Worm (Caenorhabditis elegans) whole organism, L4 larva: ENCODE data around the gene F35E8.1.

Experiments
- F26F4.8 ChIP-seq: fragments of 200-800 bp; sonication (Bioruptor generic); conservative IDR thresholded peaks from 2 replicates; pipeline ENCODE4 v1.3.6; 2022; ENCODE audit warnings: missing genetic modification characterization, missing compliant biosample characterization
- R02D3.7 ChIP-seq: fragments of 150-350 bp; sonication (generic microtip); optimal IDR thresholded peaks from 3 replicates; lab custom pipeline; 2014; ENCODE audit warnings: missing biosample characterization, missing genetic modification characterization
- T20F7.1 ChIP-seq: fragments of 200-800 bp; sonication (Bioruptor generic); optimal IDR thresholded peaks from 2 replicates; lab custom pipeline; 2018; ENCODE audit warnings: mild to moderate bottlenecking, missing genetic modification characterization, missing compliant biosample characterization
- T26A8.4 ChIP-seq: fragments of 200-800 bp; sonication (Bioruptor generic); IDR thresholded peaks from 2 replicates; pipeline ENCODE4 v1.3.6; 2022; ENCODE audit warnings: missing genetic modification characterization, missing compliant biosample characterization
- Y75B8A.6 ChIP-seq: fragments of 200-800 bp; sonication (Bioruptor generic); IDR thresholded peaks from 2 replicates; pipeline ENCODE4 v1.3.6; 2022; ENCODE audit warnings: missing genetic modification reagents, missing genetic modification characterization, missing compliant biosample characterization
- arid-1 ChIP-seq: fragments of 200-800 bp; sonication (Bioruptor generic); conservative IDR thresholded peaks from 2 replicates; pipeline ENCODE4 v1.3.6; 2022; ENCODE audit warnings: missing genetic modification reagents, missing genetic modification characterization, missing compliant biosample characterization
- ceh-28 ChIP-seq: fragments of 150-350 bp; optimal IDR thresholded peaks from 2 replicates; lab custom pipeline; 2014; ENCODE audit warnings: missing biosample characterization, missing genetic modification reagents, missing genetic modification characterization
- ceh-44 ChIP-seq: fragments of 200-800 bp; sonication (Bioruptor generic); IDR thresholded peaks from 2 replicates; pipeline ENCODE4 v1.3.6; 2022; ENCODE audit warnings: missing genetic modification reagents, missing genetic modification characterization, missing compliant biosample characterization
- ceh-62 ChIP-seq: sonication (generic microtip); optimal IDR thresholded peaks from 2 replicates; lab custom pipeline; 2017; ENCODE audit warnings: missing biosample characterization, missing genetic modification characterization
- ces-1 ChIP-seq: fragments of 150-350 bp; sonication (generic microtip); optimal IDR thresholded peaks from 4 replicates; lab custom pipeline; 2014; ENCODE audit warnings: missing biosample characterization, missing genetic modification reagents, missing genetic modification characterization
- daf-16 ChIP-seq, 3 experiments: sonication (generic microtip); optimal IDR thresholded peaks; 2 replicates each; lab custom pipeline; 2016 to 2017; ENCODE audit warnings: missing genetic modification characterization in 3 of 3, missing genetic modification reagents in 3 of 3, mild to moderate bottlenecking in 2 of 3, missing compliant biosample characterization in 2 of 3, missing biosample characterization in 1 of 3, moderate library complexity in 1 of 3
- daf-19 ChIP-seq: fragments of 200-800 bp; sonication (Bioruptor generic); conservative IDR thresholded peaks from 2 replicates; pipeline ENCODE4 v1.3.6; 2022; ENCODE audit warnings: missing genetic modification characterization, missing compliant biosample characterization
- daf-8 ChIP-seq: fragments of 200-800 bp; sonication (Bioruptor generic); IDR thresholded peaks from 2 replicates; pipeline ENCODE4 v1.3.6; 2022; ENCODE audit warnings: missing genetic modification characterization, missing compliant biosample characterization
- dmd-6 ChIP-seq: fragments of 200-800 bp; sonication (Bioruptor generic); IDR thresholded peaks from 2 replicates; pipeline ENCODE4 v1.3.6; 2022; ENCODE audit warnings: missing genetic modification reagents, missing genetic modification characterization, missing compliant biosample characterization
- duxl-1 ChIP-seq: sonication (generic microtip); optimal IDR thresholded peaks from 2 replicates; lab custom pipeline; 2016; ENCODE audit warnings: mild to moderate bottlenecking, missing genetic modification characterization, moderate library complexity, missing compliant biosample characterization; ENCODE audit not compliant: poor library complexity
- egl-27 ChIP-seq: sonication (generic microtip); optimal IDR thresholded peaks from 3 replicates; lab custom pipeline; 2017; ENCODE audit warnings: missing biosample characterization, missing genetic modification reagents, missing genetic modification characterization
- fkh-10 ChIP-seq: fragments of 150-350 bp; optimal IDR thresholded peaks from 2 replicates; lab custom pipeline; 2014; ENCODE audit warnings: missing biosample characterization, missing genetic modification reagents, missing genetic modification characterization
- hlh-11 ChIP-seq: fragments of 200-800 bp; sonication (Bioruptor generic); optimal IDR thresholded peaks from 2 replicates; lab custom pipeline; 2018; ENCODE audit warnings: mild to moderate bottlenecking, missing genetic modification characterization, missing compliant biosample characterization
- hmg-1.1 ChIP-seq: fragments of 200-800 bp; sonication (Bioruptor generic); IDR thresholded peaks from 2 replicates; pipeline ENCODE4 v1.3.6; 2022; ENCODE audit warnings: missing genetic modification reagents, missing genetic modification characterization, missing compliant biosample characterization
- jun-1 ChIP-seq: fragments of 150-350 bp; optimal IDR thresholded peaks from 2 replicates; lab custom pipeline; 2014; ENCODE audit warnings: missing biosample characterization, missing genetic modification reagents, missing genetic modification characterization
- lin-1 ChIP-seq: fragments of 200-800 bp; sonication (Bioruptor generic); IDR thresholded peaks from 2 replicates; pipeline ENCODE4 v1.3.6; 2022; ENCODE audit warnings: missing genetic modification reagents, missing genetic modification characterization, missing compliant biosample characterization
- lin-13 ChIP-seq: fragments of 150-350 bp; optimal IDR thresholded peaks from 2 replicates; lab custom pipeline; 2014; ENCODE audit warnings: missing biosample characterization, missing genetic modification reagents, missing genetic modification characterization
- lin-15B ChIP-seq: fragments of 150-350 bp; sonication (generic microtip); optimal IDR thresholded peaks from 3 replicates; lab custom pipeline; 2014; ENCODE audit warnings: missing biosample characterization, missing genetic modification characterization
- lsy-2 ChIP-seq, 2 experiments: fragments of 150-350 bp in 1 of 2; sonication (generic microtip) in 1 of 2; optimal IDR thresholded peaks; 2 replicates each; lab custom pipeline; 2014 to 2017; ENCODE audit warnings: missing biosample characterization in 2 of 2, missing genetic modification characterization in 2 of 2
- mdl-1 ChIP-seq, 2 experiments: fragments of 150-350 bp in 1 of 2; sonication (generic microtip) in 1 of 2; optimal IDR thresholded peaks; 2 replicates each; lab custom pipeline; 2014 to 2017; ENCODE audit warnings: missing biosample characterization in 2 of 2, missing genetic modification characterization in 2 of 2
- mep-1 ChIP-seq: fragments of 150-350 bp; sonication (generic microtip); optimal IDR thresholded peaks from 3 replicates; lab custom pipeline; 2014; ENCODE audit warnings: missing biosample characterization, missing genetic modification characterization
- mes-2 ChIP-seq: sonication (generic microtip); optimal IDR thresholded peaks from 2 replicates; lab custom pipeline; 2016; ENCODE audit warnings: missing genotype, mild to moderate bottlenecking, missing genetic modification characterization, missing compliant biosample characterization; ENCODE audit not compliant: poor library complexity, severe bottlenecking
- mxl-2 ChIP-seq: fragments of 200-800 bp; sonication (Bioruptor generic); conservative IDR thresholded peaks from 2 replicates; pipeline ENCODE4 v1.3.6; 2022; ENCODE audit warnings: missing genetic modification reagents, missing genetic modification characterization, missing compliant biosample characterization
- mxl-3 ChIP-seq: fragments of 200-800 bp; sonication (Bioruptor generic); optimal IDR thresholded peaks from 2 replicates; lab custom pipeline; 2018; ENCODE audit warnings: mild to moderate bottlenecking, missing genetic modification characterization, missing compliant biosample characterization
- nhr-102 ChIP-seq: sonication (generic microtip); optimal IDR thresholded peaks from 2 replicates; lab custom pipeline; 2016; ENCODE audit warnings: mild to moderate bottlenecking, missing genetic modification characterization, moderate library complexity, missing compliant biosample characterization
- nhr-237 ChIP-seq: sonication (generic microtip); optimal IDR thresholded peaks from 2 replicates; lab custom pipeline; 2017; ENCODE audit warnings: missing biosample characterization, missing genetic modification characterization
- nhr-25 ChIP-seq: sonication (generic microtip); optimal IDR thresholded peaks from 2 replicates; lab custom pipeline; 2017; ENCODE audit warnings: missing genetic modification characterization, mild to moderate bottlenecking, missing compliant biosample characterization, antibody characterized with exemption, moderate library complexity, borderline replicate concordance; ENCODE audit not compliant: insufficient read depth
- nhr-28 ChIP-seq: fragments of 150-350 bp; optimal IDR thresholded peaks from 2 replicates; lab custom pipeline; 2014; ENCODE audit warnings: missing biosample characterization, missing genetic modification characterization
- nhr-41 ChIP-seq: fragments of 200-800 bp; sonication (Bioruptor generic); IDR thresholded peaks from 2 replicates; pipeline ENCODE4 v1.3.6; 2022; ENCODE audit warnings: missing genetic modification reagents, missing genetic modification characterization, missing compliant biosample characterization
- nhr-77 ChIP-seq: fragments of 150-350 bp; optimal IDR thresholded peaks from 2 replicates; lab custom pipeline; 2014; ENCODE audit warnings: missing biosample characterization, missing genetic modification characterization
- pha-4 ChIP-seq, 2 experiments: fragments of 150-350 bp in 1 of 2; fragments of 200-800 bp in 1 of 2; sonication (Bioruptor generic) in 1 of 2; IDR thresholded peaks in 1 of 2; optimal IDR thresholded peaks in 1 of 2; 2 replicates each; pipeline versions ENCODE4 v1.3.6 to Lab custom; 2014 to 2022; ENCODE audit warnings: missing genetic modification characterization in 2 of 2, missing genetic modification reagents in 2 of 2, missing biosample characterization in 1 of 2, missing compliant biosample characterization in 1 of 2
- php-3 ChIP-seq: fragments of 200-800 bp; sonication (Bioruptor generic); IDR thresholded peaks from 2 replicates; pipeline ENCODE4 v1.3.6; 2022; ENCODE audit warnings: missing genetic modification reagents, missing genetic modification characterization, missing compliant biosample characterization
- pqm-1 ChIP-seq: sonication (generic microtip); optimal IDR thresholded peaks from 2 replicates; lab custom pipeline; 2017; ENCODE audit warnings: missing biosample characterization, missing genetic modification characterization
- saeg-2 ChIP-seq: fragments of 200-800 bp; sonication (Bioruptor generic); IDR thresholded peaks from 2 replicates; pipeline ENCODE4 v1.3.6; 2022; ENCODE audit warnings: missing genetic modification reagents, missing genetic modification characterization, missing compliant biosample characterization
- snpc-4 ChIP-seq: fragments of 150-350 bp; optimal IDR thresholded peaks from 2 replicates; lab custom pipeline; 2014; ENCODE audit warnings: missing biosample characterization, missing genetic modification characterization
- tra-1 ChIP-seq: fragments of 200-800 bp; sonication (Bioruptor generic); IDR thresholded peaks from 2 replicates; pipeline ENCODE4 v1.3.6; 2022; ENCODE audit warnings: missing genetic modification reagents, missing genetic modification characterization, missing compliant biosample characterization
- zag-1 ChIP-seq: fragments of 150-350 bp; optimal IDR thresholded peaks from 2 replicates; lab custom pipeline; 2014; ENCODE audit warnings: missing biosample characterization, missing genetic modification characterization
- zfp-3 ChIP-seq: fragments of 200-800 bp; sonication (Bioruptor generic); conservative IDR thresholded peaks from 2 replicates; pipeline ENCODE4 v1.3.6; 2022; ENCODE audit warnings: missing genetic modification reagents, missing genetic modification characterization, missing compliant biosample characterization

F35E8.1 gene

ce11 chrV:15920273-15920672, 14.8 kb upstream of the F35E8.1 start, which contains the start of gene F35E8.10:
Gene F35E8.10 (minus strand): TSS chrV:15920373.
- TF ChIP-seq R02D3.7 (tag; lab: Kevin White, UChicago) (no peak), nhr-25 (tag; lab: Kevin White, UChicago) (no peak), hmg-1.1 (GFP tag; lab: Robert Waterston, UW) (no peak), ceh-62 (tag; lab: Kevin White, UChicago) (no peak), jun-1 (tag; lab: Kevin White, UChicago) (no peak), mdl-1 (tag; optimal IDR thresholded peaks at IDR 0.05; lab: Kevin White, UChicago) (no peak), ces-1 (GFP tag; lab: Kevin White, UChicago) (no peak), mep-1 (tag; lab: Kevin White, UChicago) (no peak), egl-27 (tag; lab: Kevin White, UChicago) (no peak), lin-1 (GFP tag; lab: Robert Waterston, UW) (no peak), daf-19 (GFP tag; lab: Robert Waterston, UW) (no peak), mes-2 (tag; lab: Kevin White, UChicago) (no peak), daf-8 (GFP tag; lab: Robert Waterston, UW) (no peak)

ce11 chrV:15917458-15917857, 12.0 kb upstream of the F35E8.1 start, which contains the start of gene F35E8.9:
Gene F35E8.9 (minus strand): TSS chrV:15917558.
- TF ChIP-seq ceh-62 (tag; lab: Kevin White, UChicago) (no peak), duxl-1 (no peak), snpc-4 (tag; lab: Kevin White, UChicago) (no peak), tra-1 (GFP tag; lab: Robert Waterston, UW) (no peak), F26F4.8 (no peak), nhr-237 (tag; lab: Kevin White, UChicago) (no peak), lin-13 (GFP tag; lab: Kevin White, UChicago) (no peak), mxl-2 (GFP tag; lab: Robert Waterston, UW) (no peak), nhr-77 (tag; lab: Kevin White, UChicago) (no peak), arid-1 (no peak), saeg-2 (GFP tag; lab: Robert Waterston, UW) (no peak), T26A8.4 (GFP tag; lab: Robert Waterston, UW) (no peak)

- no peak for TF ChIP-seq lin-15B (tag; lab: Kevin White, UChicago)
- TF ChIP-seq zfp-3 (GFP tag; lab: Robert Waterston, UW), result no peak
- TF ChIP-seq ceh-44, result no peak
- no peak for TF ChIP-seq pha-4 (GFP tag; IDR thresholded peaks at IDR 0.05; lab: Robert Waterston, UW)
- TF ChIP-seq pha-4 (tag; optimal IDR thresholded peaks at IDR 0.05; lab: Kevin White, UChicago), result no peak
- peak; percentile 32 for TF ChIP-seq hlh-11 (tag; lab: Kevin White, UChicago)
- TF ChIP-seq daf-8 (GFP tag; lab: Robert Waterston, UW), result no peak
- peak; percentile 72 for TF ChIP-seq pqm-1 (tag; lab: Kevin White, UChicago)
- no peak for TF ChIP-seq hmg-1.1 (GFP tag; lab: Robert Waterston, UW)
- TF ChIP-seq zag-1 (tag; lab: Kevin White, UChicago), result no peak
- TF ChIP-seq daf-16 (GFP tag; optimal IDR thresholded peaks at IDR 0.05; lab: Kevin White, UChicago), result no peak
- peak; percentile 79 for TF ChIP-seq daf-16 (tag; optimal IDR thresholded peaks at IDR 0.05; lab: Kevin White, UChicago)
- TF ChIP-seq lin-1 (GFP tag; lab: Robert Waterston, UW), result 0 out of 2 replicates have a peak, but pooled peaks have one; percentile 18
- no peak for TF ChIP-seq Y75B8A.6 (GFP tag; lab: Robert Waterston, UW)
- TF ChIP-seq T20F7.1, result no peak
- no peak for TF ChIP-seq mxl-2 (GFP tag; lab: Robert Waterston, UW)
- no peak for TF ChIP-seq php-3 (GFP tag; lab: Robert Waterston, UW)
- no peak for TF ChIP-seq fkh-10
- peak; percentile 51 for TF ChIP-seq mxl-3 (GFP tag; lab: Kevin White, UChicago)
- no peak for TF ChIP-seq nhr-41 (GFP tag; lab: Robert Waterston, UW)
- TF ChIP-seq nhr-102 (tag; lab: Kevin White, UChicago), result no peak
- no peak for TF ChIP-seq lsy-2 (tag; optimal IDR thresholded peaks at IDR 0.05; lab: Kevin White, UChicago)
- peak; percentile 85 for TF ChIP-seq dmd-6 (GFP tag; lab: Robert Waterston, UW)
- TF ChIP-seq nhr-28 (tag; lab: Kevin White, UChicago), result peak; percentile 71
- no peak for TF ChIP-seq ceh-28 (tag; lab: Kevin White, UChicago)
Observed at ce11 chrV:15915919-15916318, 10.5 kb upstream of the F35E8.1 start, which contains the start of gene gst-38. Gene gst-38 (minus strand): TSS chrV:15916070.
